Worm (Caenorhabditis elegans) whole organism, mixed stage, embryonic: ENCODE results near the gene C02H6.3.

Source experiments
- ces-1 ChIP-seq: fragments of 150-350 bp; optimal IDR thresholded peaks from 2 replicates; lab custom pipeline; 2014; ENCODE audit warnings: missing biosample characterization, missing genetic modification reagents, missing genetic modification characterization
- drap-1 ChIP-seq: fragments of 200-800 bp; sonication (Bioruptor generic); optimal IDR thresholded peaks from 3 replicates; lab custom pipeline; 2018; ENCODE audit warnings: mild to moderate bottlenecking, missing genetic modification characterization, missing compliant biosample characterization
- elt-1 ChIP-seq: sonication (generic microtip); optimal IDR thresholded peaks from 2 replicates; lab custom pipeline; 2017; ENCODE audit warnings: missing genetic modification characterization, mild to moderate bottlenecking, missing compliant biosample characterization, antibody characterized with exemption, moderate library complexity, borderline replicate concordance; ENCODE audit not compliant: insufficient read depth
- lin-13 ChIP-seq: fragments of 150-350 bp; optimal IDR thresholded peaks from 2 replicates; lab custom pipeline; 2014; ENCODE audit warnings: missing biosample characterization, missing genetic modification characterization
- lin-32 ChIP-seq: fragments of 200-800 bp; sonication (Bioruptor generic); optimal IDR thresholded peaks from 2 replicates; lab custom pipeline; 2018; ENCODE audit warnings: mild to moderate bottlenecking, missing genetic modification characterization, missing compliant biosample characterization
- nhr-237 ChIP-seq: fragments of 150-350 bp; optimal IDR thresholded peaks from 2 replicates; lab custom pipeline; 2014; ENCODE audit warnings: missing biosample characterization, missing genetic modification characterization
- nhr-28 ChIP-seq: fragments of 150-350 bp; optimal IDR thresholded peaks from 2 replicates; lab custom pipeline; 2014; ENCODE audit warnings: missing biosample characterization, missing genetic modification characterization
- nhr-76 ChIP-seq: sonication (generic microtip); optimal IDR thresholded peaks from 2 replicates; lab custom pipeline; 2017; ENCODE audit warnings: missing biosample characterization, missing genetic modification characterization
- snpc-4 ChIP-seq: fragments of 150-350 bp; optimal IDR thresholded peaks from 2 replicates; lab custom pipeline; 2014; ENCODE audit warnings: missing biosample characterization, missing genetic modification characterization
- unc-120 ChIP-seq: sonication (generic microtip); optimal IDR thresholded peaks from 2 replicates; lab custom pipeline; 2017; ENCODE audit warnings: missing genetic modification characterization, missing compliant biosample characterization; ENCODE audit not compliant: poor library complexity, severe bottlenecking
- ztf-11 ChIP-seq: fragments of 150-350 bp; optimal IDR thresholded peaks from 2 replicates; lab custom pipeline; 2014; ENCODE audit warnings: missing biosample characterization, missing genetic modification characterization

DNA sequence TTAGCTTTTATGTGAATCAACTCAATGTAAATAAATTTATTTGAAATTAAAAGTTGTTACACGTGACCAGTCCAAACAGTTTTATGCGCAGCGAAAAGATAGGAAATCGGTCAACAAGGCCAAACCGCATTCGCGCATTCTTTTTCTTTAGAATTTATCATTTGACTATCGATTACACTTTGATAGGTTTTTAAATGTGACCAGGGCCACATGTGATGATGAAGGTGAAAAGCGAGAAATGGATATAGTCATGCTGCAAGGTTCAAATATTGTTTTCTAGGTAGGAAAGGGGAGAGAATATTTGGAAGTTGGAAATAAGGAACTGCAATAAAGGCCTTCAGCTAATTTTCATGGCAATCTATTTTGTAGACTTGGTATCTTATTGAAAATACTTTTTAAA lies 49.3 kb upstream of the C02H6.3 start:
- no peak for TF ChIP-seq unc-120 (tag; lab: Kevin White, UChicago)
- no peak for TF ChIP-seq ces-1 (GFP tag; lab: Kevin White, UChicago)
- no peak for TF ChIP-seq snpc-4 (tag; lab: Kevin White, UChicago)
- TF ChIP-seq lin-32 (GFP tag; lab: Kevin White, UChicago): no peak
- no peak for TF ChIP-seq lin-13 (tag; lab: Kevin White, UChicago)
- no peak for TF ChIP-seq nhr-28 (tag; lab: Kevin White, UChicago)
- no peak for TF ChIP-seq ztf-11 (tag; lab: Kevin White, UChicago)
- TF ChIP-seq drap-1: no peak
- no peak for TF ChIP-seq nhr-237 (tag; lab: Kevin White, UChicago)
- TF ChIP-seq elt-1 (tag; lab: Kevin White, UChicago): no peak
- TF ChIP-seq nhr-76 (tag; lab: Kevin White, UChicago): no peak
